Worm (Caenorhabditis elegans) whole organism, L1 larva: Measurements from ENCODE around the gene T22F3.2.

Experiments used
- Y116A8C.19 ChIP-seq: sonication (generic microtip); optimal IDR thresholded peaks from 2 replicates; lab custom pipeline; 2016; ENCODE audit warnings: missing compliant biosample characterization, missing genetic modification characterization, borderline replicate concordance
- aha-1 ChIP-seq: fragments of 150-350 bp; optimal IDR thresholded peaks from 2 replicates; lab custom pipeline; 2014; ENCODE audit warnings: missing biosample characterization, missing genetic modification characterization
- fkh-10 ChIP-seq: sonication (generic microtip); optimal IDR thresholded peaks from 2 replicates; lab custom pipeline; 2017; ENCODE audit warnings: missing biosample characterization, missing genetic modification reagents, missing genetic modification characterization
- hpl-2 ChIP-seq: fragments of 150-350 bp; optimal IDR thresholded peaks from 2 replicates; lab custom pipeline; 2014; ENCODE audit warnings: missing biosample characterization, missing genetic modification reagents, missing genetic modification characterization
- lin-13 ChIP-seq: fragments of 150-350 bp; optimal IDR thresholded peaks from 2 replicates; lab custom pipeline; 2014; ENCODE audit warnings: missing biosample characterization, missing genetic modification reagents, missing genetic modification characterization
- mep-1 ChIP-seq: fragments of 150-350 bp; optimal IDR thresholded peaks from 2 replicates; lab custom pipeline; 2014; ENCODE audit warnings: missing biosample characterization, missing genetic modification characterization
- nhr-28 ChIP-seq: fragments of 150-350 bp; optimal IDR thresholded peaks from 2 replicates; lab custom pipeline; 2014; ENCODE audit warnings: missing biosample characterization, missing genetic modification characterization
- vab-15 ChIP-seq: sonication (generic microtip); optimal IDR thresholded peaks from 2 replicates; lab custom pipeline; 2017; ENCODE audit warnings: missing genotype, mild to moderate bottlenecking, missing genetic modification characterization, missing compliant biosample characterization
- zip-4 ChIP-seq: fragments of 200-800 bp; sonication (Bioruptor generic); optimal IDR thresholded peaks from 2 replicates; lab custom pipeline; 2018; ENCODE audit warnings: mild to moderate bottlenecking, missing genetic modification characterization, moderate library complexity, missing compliant biosample characterization
- ztf-11 ChIP-seq, 2 experiments: sonication (generic microtip); optimal IDR thresholded peaks; 2 replicates each; lab custom pipeline; 2016 to 2017; ENCODE audit warnings: missing genetic modification characterization in 2 of 2, missing biosample characterization in 1 of 2, missing compliant biosample characterization in 1 of 2

DNA sequence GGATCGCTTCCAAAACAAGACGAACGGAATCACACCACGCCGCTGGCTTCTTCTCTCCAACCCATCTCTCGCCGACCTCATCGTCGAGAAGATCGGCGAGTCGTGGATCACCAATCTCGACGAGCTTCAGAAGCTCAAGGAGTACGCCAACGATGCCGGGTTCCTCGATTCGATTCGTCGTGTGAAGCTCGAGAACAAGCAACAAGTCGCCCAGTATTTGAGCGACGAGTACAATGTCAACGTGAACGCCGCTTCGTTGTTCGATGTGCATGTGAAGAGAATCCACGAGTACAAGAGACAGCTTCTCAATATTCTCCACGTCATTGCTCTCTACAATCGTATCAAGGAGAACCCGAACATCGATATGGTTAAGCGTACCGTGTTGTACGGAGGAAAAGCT lies 2.8 kb upstream of the T22F3.2 start:
- TF ChIP-seq aha-1 (tag; lab: Kevin White, UChicago) = no peak
- TF ChIP-seq vab-15 (tag; lab: Kevin White, UChicago) = no peak
- no peak for TF ChIP-seq mep-1 (tag; lab: Kevin White, UChicago)
- TF ChIP-seq fkh-10 (GFP tag; lab: Kevin White, UChicago) = no peak
- TF ChIP-seq zip-4 = no peak
- no peak for TF ChIP-seq hpl-2 (GFP tag; lab: Kevin White, UChicago)
- no peak for TF ChIP-seq nhr-28 (tag; lab: Kevin White, UChicago)
- no peak for TF ChIP-seq ztf-11 (tag; optimal IDR thresholded peaks at IDR 0.05; lab: Kevin White, UChicago)
- no peak for TF ChIP-seq lin-13 (GFP tag; lab: Kevin White, UChicago)
- TF ChIP-seq Y116A8C.19 (tag; lab: Kevin White, UChicago) = no peak
